Worm (Caenorhabditis elegans) whole organism, young adult: ENCODE results near the gene fbxb-84.
A peak's percentile ranks its signal among the peaks of the same experiment; 100 is the strongest.

ENCODE experiments used
- B0336.3 ChIP-seq: fragments of 200-800 bp; sonication (Bioruptor generic); IDR thresholded peaks from 2 replicates; pipeline ENCODE4 v1.3.6; 2022; ENCODE audit warnings: missing genetic modification characterization, missing compliant biosample characterization
- D2030.7 ChIP-seq: fragments of 200-800 bp; sonication (Bioruptor generic); IDR thresholded peaks from 2 replicates; pipeline ENCODE4 v1.3.6; 2022; ENCODE audit warnings: missing genetic modification reagents, missing genetic modification characterization, missing compliant biosample characterization
- F10E7.11 ChIP-seq: sonication (generic microtip); optimal IDR thresholded peaks from 2 replicates; lab custom pipeline; 2017; ENCODE audit warnings: mild to moderate bottlenecking, missing genetic modification characterization, moderate library complexity, missing compliant biosample characterization
- F57A8.1 ChIP-seq: fragments of 200-800 bp; sonication (Bioruptor generic); optimal IDR thresholded peaks from 2 replicates; lab custom pipeline; 2018; ENCODE audit warnings: mild to moderate bottlenecking, missing genetic modification characterization, moderate library complexity, missing compliant biosample characterization
- K12H6.12 ChIP-seq: fragments of 200-800 bp; sonication (Bioruptor generic); optimal IDR thresholded peaks from 2 replicates; lab custom pipeline; 2018; ENCODE audit warnings: mild to moderate bottlenecking, missing genetic modification characterization, missing compliant biosample characterization
- T07F8.4 ChIP-seq: sonication (generic microtip); optimal IDR thresholded peaks from 2 replicates; lab custom pipeline; 2016; ENCODE audit warnings: mild to moderate bottlenecking, missing genetic modification characterization, moderate library complexity, missing compliant biosample characterization
- Y53F4B.3 ChIP-seq: fragments of 200-800 bp; sonication (Bioruptor generic); IDR thresholded peaks from 2 replicates; pipeline ENCODE4 v1.3.6; 2022; ENCODE audit warnings: missing genetic modification reagents, missing genetic modification characterization, missing compliant biosample characterization
- ama-1 ChIP-seq, 3 experiments: fragments of 150-350 bp in 1 of 3; sonication (generic microtip) in 2 of 3; optimal IDR thresholded peaks; 2 replicates each; lab custom pipeline; 2014 to 2018; ENCODE audit warnings: missing biosample characterization in 2 of 3, missing genetic modification characterization in 2 of 3, missing genetic modification reagents in 2 of 3
- attf-3 ChIP-seq: fragments of 200-800 bp; sonication (Bioruptor generic); conservative IDR thresholded peaks from 2 replicates; pipeline ENCODE4 v1.3.6; 2022; ENCODE audit warnings: missing genetic modification reagents, missing genetic modification characterization, missing compliant biosample characterization
- attf-5 ChIP-seq: fragments of 200-800 bp; sonication (Bioruptor generic); optimal IDR thresholded peaks from 2 replicates; lab custom pipeline; 2018; ENCODE audit warnings: mild to moderate bottlenecking, missing genetic modification characterization, missing compliant biosample characterization
- attf-6 ChIP-seq: fragments of 200-800 bp; sonication (Bioruptor generic); IDR thresholded peaks from 2 replicates; pipeline ENCODE4 v1.3.6; 2022; ENCODE audit warnings: missing genetic modification reagents, missing genetic modification characterization, missing compliant biosample characterization
- bed-1 ChIP-seq: fragments of 200-800 bp; sonication (Bioruptor generic); IDR thresholded peaks from 2 replicates; pipeline ENCODE4 v1.3.6; 2022; ENCODE audit warnings: missing genetic modification reagents, missing genetic modification characterization, missing compliant biosample characterization
- ceh-100 ChIP-seq: fragments of 200-800 bp; sonication (Bioruptor generic); IDR thresholded peaks from 2 replicates; pipeline ENCODE4 v1.3.6; 2022; ENCODE audit warnings: missing genetic modification reagents, missing genetic modification characterization, missing compliant biosample characterization
- chd-7 ChIP-seq: sonication (generic microtip); optimal IDR thresholded peaks from 2 replicates; lab custom pipeline; 2016; ENCODE audit warnings: mild to moderate bottlenecking, missing genetic modification characterization, moderate library complexity, missing compliant biosample characterization
- die-1 ChIP-seq: sonication (generic microtip); optimal IDR thresholded peaks from 2 replicates; lab custom pipeline; 2016; ENCODE audit warnings: missing genotype, mild to moderate bottlenecking, missing genetic modification characterization, missing compliant biosample characterization
- egrh-3 ChIP-seq: fragments of 200-800 bp; sonication (Bioruptor generic); IDR thresholded peaks from 2 replicates; pipeline ENCODE4 v1.3.6; 2022; ENCODE audit warnings: missing genetic modification reagents, missing genetic modification characterization, missing compliant biosample characterization
- gei-17 ChIP-seq: fragments of 200-800 bp; sonication (Bioruptor generic); optimal IDR thresholded peaks from 2 replicates; lab custom pipeline; 2018; ENCODE audit warnings: mild to moderate bottlenecking, missing genetic modification characterization, missing compliant biosample characterization
- hmg-20 ChIP-seq: fragments of 200-800 bp; sonication (Bioruptor generic); IDR thresholded peaks from 2 replicates; pipeline ENCODE4 v1.3.6; 2022; ENCODE audit warnings: missing genetic modification reagents, missing genetic modification characterization, missing compliant biosample characterization
- let-526 ChIP-seq: fragments of 200-800 bp; sonication (Bioruptor generic); IDR thresholded peaks from 2 replicates; pipeline ENCODE4 v1.3.6; 2022; ENCODE audit warnings: missing genetic modification reagents, missing genetic modification characterization, missing compliant biosample characterization
- let-607 ChIP-seq, 2 experiments: fragments of 200-800 bp in 1 of 2; sonication (Bioruptor generic) in 1 of 2; sonication (generic microtip) in 1 of 2; optimal IDR thresholded peaks; 2 replicates each; lab custom pipeline; 2016 to 2018; ENCODE audit warnings: mild to moderate bottlenecking in 2 of 2, missing compliant biosample characterization in 2 of 2, missing genetic modification characterization in 2 of 2, moderate library complexity in 2 of 2, missing genotype in 1 of 2
- lin-35 ChIP-seq, 3 experiments: fragments of 150-350 bp in 2 of 3; sonication (generic microtip) in 1 of 3; optimal IDR thresholded peaks; 2 replicates each; lab custom pipeline; 2014 to 2018; ENCODE audit warnings: missing biosample characterization in 3 of 3, missing genetic modification characterization in 3 of 3, missing genetic modification reagents in 3 of 3
- madf-10 ChIP-seq: sonication (generic microtip); optimal IDR thresholded peaks from 2 replicates; lab custom pipeline; 2016; ENCODE audit warnings: mild to moderate bottlenecking, missing genetic modification characterization, missing compliant biosample characterization
- madf-8 ChIP-seq: fragments of 200-800 bp; sonication (Bioruptor generic); conservative IDR thresholded peaks from 2 replicates; pipeline ENCODE4 v1.3.6; 2022; ENCODE audit warnings: missing genetic modification reagents, missing genetic modification characterization, missing compliant biosample characterization
- nfya-1 ChIP-seq: sonication (generic microtip); optimal IDR thresholded peaks from 2 replicates; lab custom pipeline; 2017; ENCODE audit warnings: antibody characterized with exemption, missing compliant biosample characterization, missing genetic modification characterization, borderline replicate concordance; ENCODE audit not compliant: insufficient read depth
- nfya-2 ChIP-seq: fragments of 200-800 bp; sonication (Bioruptor generic); IDR thresholded peaks from 2 replicates; pipeline ENCODE4 v1.3.6; 2022; ENCODE audit warnings: missing genetic modification reagents, missing genetic modification characterization, missing compliant biosample characterization
- nhr-120 ChIP-seq: fragments of 200-800 bp; sonication (Bioruptor generic); IDR thresholded peaks from 2 replicates; pipeline ENCODE4 v1.3.6; 2022; ENCODE audit warnings: missing genetic modification characterization, missing compliant biosample characterization
- nhr-27 ChIP-seq: fragments of 200-800 bp; sonication (Bioruptor generic); optimal IDR thresholded peaks from 2 replicates; lab custom pipeline; 2018; ENCODE audit warnings: mild to moderate bottlenecking, missing genetic modification characterization, moderate library complexity, missing compliant biosample characterization
- nhr-80 ChIP-seq: sonication (generic microtip); optimal IDR thresholded peaks from 2 replicates; lab custom pipeline; 2016; ENCODE audit warnings: missing genetic modification characterization, missing compliant biosample characterization
- nhr-90 ChIP-seq: sonication (generic microtip); optimal IDR thresholded peaks from 2 replicates; lab custom pipeline; 2016; ENCODE audit warnings: missing genotype, mild to moderate bottlenecking, missing genetic modification characterization, missing compliant biosample characterization
- rec-8 ChIP-seq, 2 experiments: sonication (generic microtip); optimal IDR thresholded peaks; 2 replicates each; lab custom pipeline; 2016; ENCODE audit warnings: mild to moderate bottlenecking in 2 of 2, missing genetic modification characterization in 2 of 2, missing genetic modification reagents in 2 of 2, missing genotype in 2 of 2, missing biosample characterization in 1 of 2, missing compliant biosample characterization in 1 of 2, moderate library complexity in 1 of 2
- rpc-1 ChIP-seq, 2 experiments: fragments of 150-350 bp in 1 of 2; sonication (generic microtip) in 1 of 2; optimal IDR thresholded peaks; 2 replicates each; lab custom pipeline; 2014 to 2018; ENCODE audit warnings: missing biosample characterization in 1 of 2, missing genetic modification characterization in 1 of 2, missing genetic modification reagents in 1 of 2, missing genotype in 1 of 2
- snpc-4 ChIP-seq, 5 experiments: fragments of 150-350 bp in 1 of 5; sonication (generic microtip) in 4 of 5; optimal IDR thresholded peaks; 2 replicates each; lab custom pipeline; 2014 to 2018; ENCODE audit warnings: missing genetic modification characterization in 5 of 5, missing biosample characterization in 3 of 5, antibody characterized with exemption in 2 of 5, mild to moderate bottlenecking in 2 of 5, missing compliant biosample characterization in 2 of 5, missing genotype in 2 of 5, moderate library complexity in 2 of 5, missing genetic modification reagents in 1 of 5
- ztf-3 ChIP-seq: fragments of 200-800 bp; sonication (Bioruptor generic); optimal IDR thresholded peaks from 2 replicates; lab custom pipeline; 2018; ENCODE audit warnings: mild to moderate bottlenecking, missing genetic modification characterization, missing compliant biosample characterization

Gene fbxb-84

ce11 chrIII:151084-151483 lies 4.8 kb upstream of the fbxb-84 start (continued):
- TF ChIP-seq snpc-4 (GFP tag; optimal IDR thresholded peaks at IDR 0.05; lab: Kevin White, UChicago) (no peak), snpc-4 (tag; optimal IDR thresholded peaks at IDR 0.05; lab: Kevin White, UChicago) (peak in 2 of 4 experiments; percentile 67 to 85), attf-5 (GFP tag; lab: Kevin White, UChicago) (no peak), attf-3 (GFP tag; lab: Robert Waterston, UW) (no peak)

ce11 chrIII:149132-149531 lies 2.9 kb upstream of the fbxb-84 start:
- TF ChIP-seq let-526 (no peak), ceh-100 (no peak), rpc-1 (optimal IDR thresholded peaks at IDR 0.05; lab: Kevin White, UChicago) (no peak), rpc-1 (tag; optimal IDR thresholded peaks at IDR 0.05; lab: Kevin White, UChicago) (no peak), D2030.7 (GFP tag; lab: Robert Waterston, UW) (no peak), hmg-20 (GFP tag; lab: Robert Waterston, UW) (no peak), B0336.3 (GFP tag; lab: Robert Waterston, UW) (no peak), nhr-120 (GFP tag; lab: Robert Waterston, UW) (no peak), nfya-1 (tag; lab: Kevin White, UChicago) (no peak), nhr-80 (tag; lab: Kevin White, UChicago) (no peak), let-607 (tag; optimal IDR thresholded peaks at IDR 0.05; lab: Kevin White, UChicago) (no peak), die-1 (tag; lab: Kevin White, UChicago) (no peak), chd-7 (tag; lab: Kevin White, UChicago) (no peak), nhr-90 (no peak), T07F8.4 (no peak), nhr-27 (no peak), ama-1 (optimal IDR thresholded peaks at IDR 0.05; lab: Kevin White, UChicago) (no peak), ama-1 (GFP tag; optimal IDR thresholded peaks at IDR 0.05; lab: Kevin White, UChicago) (no peak), F10E7.11 (tag; lab: Kevin White, UChicago) (no peak), ztf-3 (GFP tag; lab: Kevin White, UChicago) (no peak), bed-1 (GFP tag; lab: Robert Waterston, UW) (no peak)

- TF ChIP-seq nhr-80 (tag; lab: Kevin White, UChicago) (peak; percentile 69), egrh-3 (GFP tag; lab: Robert Waterston, UW) (no peak)
These were observed 1.4 kb upstream of the fbxb-84 start, which contains the start of gene sqst-5 for ce11 chrIII:147570-148076. Gene sqst-5 (minus strand): TSS chrIII:147620.

ce11 chrIII:145078-145477 lies 1.2 kb downstream of the fbxb-84 start, which contains the start of the genes T17A3.12 and fbxb-83:
Gene T17A3.12 (minus strand): TSS chrIII:145178.
Gene fbxb-83 (minus strand): TSS chrIII:145211.
- TF ChIP-seq T07F8.4 (no peak), K12H6.12 (no peak), nhr-27 (no peak), lin-35 (GFP tag; optimal IDR thresholded peaks at IDR 0.05; lab: Kevin White, UChicago) (no peak), F57A8.1 (GFP tag; lab: Kevin White, UChicago) (no peak), madf-8 (GFP tag; lab: Robert Waterston, UW) (no peak), nfya-2 (GFP tag; lab: Robert Waterston, UW) (no peak), rec-8 (tag; optimal IDR thresholded peaks at IDR 0.05; lab: Kevin White, UChicago) (no peak)
- TF ChIP-seq, all 124 proteins: peak for 0

- TF ChIP-seq madf-10 (tag; lab: Kevin White, UChicago) (no peak), attf-6 (no peak), gei-17 (GFP tag; lab: Kevin White, UChicago) (no peak), Y53F4B.3 (no peak)
These were observed 3.1 kb downstream of the fbxb-84 start, which contains the start of gene fbxb-82 for ce11 chrIII:143121-143520. Gene fbxb-82 (minus strand): TSS chrIII:143221.
